Fruit fly (Drosophila melanogaster) whole organism, adult: ENCODE measurements around the gene asun.

Experiments
- CG12768 ChIP-seq: fragments of 200-800 bp; sonication (Bioruptor generic); optimal IDR thresholded peaks from 2 replicates; lab custom pipeline; 2017; ENCODE audit warnings: missing biosample characterization, missing genetic modification characterization, mild to moderate bottlenecking, moderate library complexity, missing genetic modification reagents
- CG14711 ChIP-seq: fragments of 200-800 bp; sonication (Bioruptor generic); optimal IDR thresholded peaks from 2 replicates; lab custom pipeline; 2018; ENCODE audit warnings: missing biosample characterization, mild to moderate bottlenecking, missing genetic modification characterization, moderate library complexity
- CG1620 ChIP-seq: fragments of 200-800 bp; sonication (Bioruptor generic); optimal IDR thresholded peaks from 2 replicates; lab custom pipeline; 2016; ENCODE audit warnings: missing biosample characterization, missing genetic modification characterization
- CG33017 ChIP-seq: fragments of 200-800 bp; sonication (Bioruptor generic); optimal IDR thresholded peaks from 2 replicates; lab custom pipeline; 2018; ENCODE audit warnings: missing biosample characterization, mild to moderate bottlenecking, missing genetic modification characterization, moderate library complexity
- CG5204 ChIP-seq: fragments of 200-800 bp; sonication (Bioruptor generic); optimal IDR thresholded peaks from 2 replicates; lab custom pipeline; 2016; ENCODE audit warnings: missing biosample characterization, missing genetic modification characterization
- CG7045 ChIP-seq: fragments of 200-800 bp; sonication (Bioruptor generic); optimal IDR thresholded peaks from 2 replicates; lab custom pipeline; 2017; ENCODE audit warnings: missing biosample characterization, mild to moderate bottlenecking, missing genetic modification characterization
- Crg-1 ChIP-seq: fragments of 200-800 bp; sonication (Bioruptor generic); optimal IDR thresholded peaks from 2 replicates; lab custom pipeline; 2016; ENCODE audit warnings: missing biosample characterization, missing genetic modification characterization
- Hr96 ChIP-seq: fragments of 200-800 bp; sonication (Bioruptor generic); optimal IDR thresholded peaks from 2 replicates; lab custom pipeline; 2016; ENCODE audit warnings: missing biosample characterization, missing genetic modification characterization
- Mnt ChIP-seq: fragments of 200-800 bp; sonication (Bioruptor generic); optimal IDR thresholded peaks from 2 replicates; lab custom pipeline; 2016; ENCODE audit warnings: missing biosample characterization, mild to moderate bottlenecking, missing genetic modification characterization
- bab1 ChIP-seq: fragments of 200-800 bp; sonication (Bioruptor generic); optimal IDR thresholded peaks from 3 replicates; lab custom pipeline; 2019; ENCODE audit warnings: missing biosample characterization, mild to moderate bottlenecking, missing genetic modification characterization, moderate library complexity
- cic ChIP-seq: fragments of 200-800 bp; sonication (Bioruptor generic); optimal IDR thresholded peaks from 2 replicates; lab custom pipeline; 2017; ENCODE audit warnings: missing biosample characterization, mild to moderate bottlenecking, missing genetic modification characterization, moderate library complexity
- cnc ChIP-seq, 2 experiments: fragments of >200 bp; optimal IDR thresholded peaks; 2 replicates each; lab custom pipeline; 2017
- kay ChIP-seq: fragments of 200-800 bp; sonication (Bioruptor generic); peaks from one replicate; lab custom pipeline; 2016; ENCODE audit warnings: missing biosample characterization, missing genetic modification characterization, borderline replicate concordance
- tj ChIP-seq: fragments of 200-800 bp; sonication (Bioruptor generic); optimal IDR thresholded peaks from 3 replicates; lab custom pipeline; 2017; ENCODE audit warnings: missing biosample characterization, mild to moderate bottlenecking, missing genetic modification characterization, moderate library complexity

- no peak for TF ChIP-seq kay (GFP tag; lab: Kevin White, UChicago)
- TF ChIP-seq CG7045: no peak
- no peak for TF ChIP-seq tj (GFP tag; lab: Kevin White, UChicago)
- no peak for TF ChIP-seq Mnt (GFP tag; lab: Kevin White, UChicago)
- no peak for TF ChIP-seq Hr96 (GFP tag; lab: Kevin White, UChicago)
- TF ChIP-seq CG1620 (GFP tag; lab: Kevin White, UChicago): no peak
- no peak for TF ChIP-seq Crg-1
- TF ChIP-seq CG12768 (GFP tag; lab: Kevin White, UChicago): no peak
- TF ChIP-seq cic (GFP tag; lab: Kevin White, UChicago): no peak
- no peak for TF ChIP-seq bab1 (GFP tag; lab: Kevin White, UChicago)
- TF ChIP-seq CG14711: no peak
- TF ChIP-seq CG33017 (tag; lab: Kevin White, UChicago): no peak
- no peak for TF ChIP-seq CG5204 (GFP tag; lab: Kevin White, UChicago)
- TF ChIP-seq cnc (optimal IDR thresholded peaks at IDR 0.05; lab: Kevin White, UChicago): no peak
Measured at dm6 chr3R:16281033-16281680, 17.1 kb downstream of the asun start.
